Worm (Caenorhabditis elegans) whole organism, L3 larva: ENCODE results near the gene scav-4.

Source experiments
- R02D3.7 ChIP-seq: fragments of 150-350 bp; optimal IDR thresholded peaks from 2 replicates; lab custom pipeline; 2014; ENCODE audit warnings: missing biosample characterization, missing genetic modification characterization
- ZK546.5 ChIP-seq: sonication (generic microtip); optimal IDR thresholded peaks from 2 replicates; lab custom pipeline; 2017; ENCODE audit warnings: missing biosample characterization, missing genetic modification characterization
- ama-1 ChIP-seq: fragments of 150-350 bp; optimal IDR thresholded peaks from 2 replicates; lab custom pipeline; 2018
- ceh-16 ChIP-seq: sonication (generic microtip); optimal IDR thresholded peaks from 2 replicates; lab custom pipeline; 2017; ENCODE audit warnings: missing biosample characterization, missing genetic modification characterization
- ceh-82 ChIP-seq: fragments of 150-350 bp; optimal IDR thresholded peaks from 2 replicates; lab custom pipeline; 2014; ENCODE audit warnings: missing biosample characterization, missing genetic modification characterization
- ceh-9 ChIP-seq: sonication (generic microtip); optimal IDR thresholded peaks from 2 replicates; lab custom pipeline; 2018; ENCODE audit warnings: missing biosample characterization, missing genetic modification characterization
- daf-12 ChIP-seq: fragments of 150-350 bp; optimal IDR thresholded peaks from 2 replicates; lab custom pipeline; 2014; ENCODE audit warnings: missing biosample characterization, missing genetic modification reagents, missing genetic modification characterization
- egl-27 ChIP-seq: sonication (generic microtip); optimal IDR thresholded peaks from 4 replicates; lab custom pipeline; 2017; ENCODE audit warnings: missing biosample characterization, missing genetic modification reagents, missing genetic modification characterization
- egl-5 ChIP-seq: fragments of 150-350 bp; optimal IDR thresholded peaks from 2 replicates; lab custom pipeline; 2017; ENCODE audit warnings: missing biosample characterization, missing genetic modification reagents, missing genetic modification characterization, inconsistent platforms
- elt-1 ChIP-seq: fragments of 150-350 bp; optimal IDR thresholded peaks from 2 replicates; lab custom pipeline; 2014; ENCODE audit warnings: missing biosample characterization, missing genetic modification characterization
- elt-2 ChIP-seq: sonication (generic microtip); optimal IDR thresholded peaks from 2 replicates; lab custom pipeline; 2016; ENCODE audit warnings: missing genetic modification reagents, mild to moderate bottlenecking, missing genetic modification characterization, missing compliant biosample characterization
- jun-1 ChIP-seq: fragments of 150-350 bp; optimal IDR thresholded peaks from 2 replicates; lab custom pipeline; 2014; ENCODE audit warnings: missing biosample characterization, missing genetic modification reagents, missing genetic modification characterization
- lin-15B ChIP-seq: fragments of 150-350 bp; optimal IDR thresholded peaks from 2 replicates; lab custom pipeline; 2014; ENCODE audit warnings: missing biosample characterization, missing genetic modification characterization
- lin-39 ChIP-seq: fragments of 150-350 bp; optimal IDR thresholded peaks from 2 replicates; lab custom pipeline; 2018; ENCODE audit warnings: missing biosample characterization, missing genetic modification reagents, missing genetic modification characterization
- mdl-1 ChIP-seq: fragments of 150-350 bp; optimal IDR thresholded peaks from 2 replicates; lab custom pipeline; 2014; ENCODE audit warnings: missing biosample characterization, missing genetic modification characterization
- mml-1 ChIP-seq: fragments of 150-350 bp; sonication (generic microtip); optimal IDR thresholded peaks from 3 replicates; lab custom pipeline; 2014; ENCODE audit warnings: missing biosample characterization, missing genetic modification characterization
- nfya-1 ChIP-seq: sonication (generic microtip); optimal IDR thresholded peaks from 2 replicates; lab custom pipeline; 2017; ENCODE audit warnings: missing genetic modification characterization, mild to moderate bottlenecking, missing compliant biosample characterization, antibody characterized with exemption, moderate library complexity; ENCODE audit not compliant: insufficient read depth
- nhr-12 ChIP-seq: fragments of 150-350 bp; optimal IDR thresholded peaks from 2 replicates; lab custom pipeline; 2014; ENCODE audit warnings: missing biosample characterization, missing genetic modification characterization
- nhr-23 ChIP-seq: fragments of 150-350 bp; optimal IDR thresholded peaks from 2 replicates; lab custom pipeline; 2014; ENCODE audit warnings: missing biosample characterization, missing genetic modification reagents, missing genetic modification characterization
- nhr-25 ChIP-seq: sonication (generic microtip); optimal IDR thresholded peaks from 2 replicates; lab custom pipeline; 2017; ENCODE audit warnings: missing biosample characterization, missing genetic modification characterization
- nhr-43 ChIP-seq: sonication (generic microtip); optimal IDR thresholded peaks from 2 replicates; lab custom pipeline; 2016; ENCODE audit warnings: mild to moderate bottlenecking, missing genetic modification characterization, missing compliant biosample characterization; ENCODE audit not compliant: poor library complexity, severe bottlenecking
- nhr-76 ChIP-seq: fragments of 150-350 bp; sonication (generic microtip); optimal IDR thresholded peaks from 5 replicates; lab custom pipeline; 2014; ENCODE audit warnings: missing biosample characterization, missing genetic modification characterization
- pha-4 ChIP-seq: fragments of 150-350 bp; optimal IDR thresholded peaks from 2 replicates; lab custom pipeline; 2014; ENCODE audit warnings: missing biosample characterization, missing genetic modification reagents, missing genetic modification characterization
- pqm-1 ChIP-seq: fragments of 150-350 bp; optimal IDR thresholded peaks from 2 replicates; lab custom pipeline; 2017; ENCODE audit warnings: missing biosample characterization, missing genetic modification characterization, inconsistent platforms
- unc-62 ChIP-seq: fragments of 150-350 bp; sonication (generic microtip); optimal IDR thresholded peaks from 4 replicates; lab custom pipeline; 2014; ENCODE audit warnings: missing biosample characterization, missing genetic modification reagents, missing genetic modification characterization

Gene scav-4

DNA sequence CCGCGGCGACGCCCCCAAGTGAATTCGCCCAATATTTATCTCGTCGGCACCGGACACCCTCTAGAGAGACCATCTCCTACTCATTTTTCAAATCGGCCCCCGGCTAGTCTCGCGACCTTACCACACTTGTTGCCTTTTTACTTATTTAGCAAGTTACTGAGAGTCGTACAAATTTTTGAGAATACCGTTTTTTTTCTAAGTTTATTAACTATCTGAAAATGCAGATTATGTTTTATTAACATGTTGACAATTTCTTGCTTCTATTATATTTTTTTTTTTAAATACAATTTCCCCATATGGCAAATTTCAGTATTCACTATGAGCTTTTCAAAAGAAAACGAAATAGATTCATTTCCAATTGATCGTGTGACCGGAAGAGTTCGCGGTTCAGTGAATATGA is 4.8 kb upstream of the scav-4 start, which contains the start of the genes F11C1.4 and F11C1.10:
TSS of gene F11C1.4 (plus strand) at position 301 of the 400 bp plus-strand sequence.
TSS of gene F11C1.10 (plus strand) at position 309 of the 400 bp plus-strand sequence.
- TF ChIP-seq nhr-12 (tag; lab: Kevin White, UChicago) (no peak), nhr-43 (tag; lab: Kevin White, UChicago) (no peak), unc-62 (no peak), mdl-1 (tag; lab: Kevin White, UChicago) (no peak), nhr-76 (no peak), lin-15B (tag; lab: Kevin White, UChicago) (no peak)

- TF ChIP-seq jun-1 (tag; lab: Kevin White, UChicago): no peak
- TF ChIP-seq elt-2 (tag; lab: Kevin White, UChicago): peak; percentile 18
- no peak for TF ChIP-seq nfya-1 (tag; lab: Kevin White, UChicago)
- peak; percentile 6 for TF ChIP-seq pha-4 (tag; lab: Kevin White, UChicago)
- no peak for TF ChIP-seq ceh-82 (tag; lab: Kevin White, UChicago)
These were observed 4.1 kb upstream of the scav-4 start, which contains the start of gene F11C1.9 for ce11 chrX:12977451-12977850. F11C1.9 (minus strand) TSS chrX:12977551.

- no peak for TF ChIP-seq nhr-25
- no peak for TF ChIP-seq R02D3.7 (tag; lab: Kevin White, UChicago)
- no peak for TF ChIP-seq ZK546.5
- TF ChIP-seq, all 47 proteins: peak for 0
These were observed 3.0 kb upstream of the scav-4 start for ce11 chrX:12978569-12978968.

DNA sequence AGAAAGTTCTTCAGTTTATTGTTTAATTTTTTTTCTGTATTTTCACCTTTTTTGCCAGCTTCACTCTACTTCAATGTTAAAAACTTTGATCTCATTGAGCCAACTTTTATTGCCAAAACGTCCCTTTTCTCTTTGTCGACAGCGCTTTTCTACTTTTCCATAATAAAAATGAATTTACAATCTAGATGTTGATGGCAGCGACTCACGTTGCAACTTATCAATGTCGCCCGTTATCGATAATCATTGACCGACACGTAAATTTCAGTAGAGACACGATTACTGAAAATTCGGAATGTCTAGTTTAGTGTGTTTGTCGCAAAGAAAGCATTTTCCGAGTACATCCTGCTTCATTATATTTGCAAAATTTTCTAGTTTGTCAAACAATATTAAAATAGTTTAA is 1.8 kb upstream of the scav-4 start:
- TF ChIP-seq pqm-1 (tag; lab: Kevin White, UChicago) (peak; percentile 54), elt-2 (tag; lab: Kevin White, UChicago) (peak; percentile 70), nhr-43 (tag; lab: Kevin White, UChicago) (no peak)

DNA sequence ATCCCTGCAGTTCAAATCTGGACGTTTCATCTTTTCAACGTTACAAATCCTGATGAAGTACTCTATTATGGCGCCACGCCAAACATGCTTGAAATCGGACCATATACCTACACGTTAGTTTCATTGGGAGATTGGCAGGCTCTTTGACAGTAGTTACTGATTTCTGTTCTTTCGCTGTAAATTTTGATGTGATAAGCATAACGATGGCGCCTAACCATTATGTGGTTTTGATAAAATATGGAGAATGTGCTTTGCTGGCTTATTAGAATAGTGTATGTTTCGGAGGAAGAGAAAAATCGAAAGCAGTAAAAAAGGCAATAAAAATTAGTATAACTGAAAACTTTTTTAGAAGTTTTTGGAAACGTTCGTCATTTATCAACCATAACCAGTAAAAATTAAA is 1.1 kb downstream of the scav-4 start:
- TF ChIP-seq elt-2 (tag; lab: Kevin White, UChicago) (peak; percentile 77), elt-1 (tag; lab: Kevin White, UChicago) (no peak)

DNA sequence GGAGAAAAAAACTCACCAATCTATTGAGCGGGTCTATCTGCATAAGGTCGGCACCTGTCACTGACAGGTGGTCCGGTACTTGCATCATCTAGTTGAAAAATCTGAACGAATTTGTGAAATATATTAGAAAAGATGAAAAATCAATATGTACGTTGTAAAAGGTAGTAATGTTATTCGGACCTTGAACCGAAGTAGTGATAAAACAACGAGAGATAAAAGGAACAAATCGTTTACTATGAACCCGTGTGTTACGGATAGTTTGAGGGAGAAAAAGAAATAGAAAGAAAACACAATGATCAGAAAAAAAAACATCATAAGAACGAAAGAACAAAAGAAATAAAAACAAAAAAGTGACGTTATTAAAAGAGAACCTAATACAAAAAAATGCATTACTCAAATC is 5.5 kb downstream of the scav-4 start, which contains the start of gene mff-1:
TSS of gene mff-1 (minus strand) at position 101 of the 400 bp plus-strand sequence.
- TF ChIP-seq lin-15B (tag; lab: Kevin White, UChicago) (no peak), nhr-12 (tag; lab: Kevin White, UChicago) (no peak), egl-5 (tag; lab: Kevin White, UChicago) (no peak), daf-12 (no peak), ceh-9 (tag; lab: Kevin White, UChicago) (no peak), ama-1 (no peak), ceh-16 (no peak), lin-39 (tag; lab: Kevin White, UChicago) (no peak)
- TF ChIP-seq, all 47 proteins: peak for 0

DNA sequence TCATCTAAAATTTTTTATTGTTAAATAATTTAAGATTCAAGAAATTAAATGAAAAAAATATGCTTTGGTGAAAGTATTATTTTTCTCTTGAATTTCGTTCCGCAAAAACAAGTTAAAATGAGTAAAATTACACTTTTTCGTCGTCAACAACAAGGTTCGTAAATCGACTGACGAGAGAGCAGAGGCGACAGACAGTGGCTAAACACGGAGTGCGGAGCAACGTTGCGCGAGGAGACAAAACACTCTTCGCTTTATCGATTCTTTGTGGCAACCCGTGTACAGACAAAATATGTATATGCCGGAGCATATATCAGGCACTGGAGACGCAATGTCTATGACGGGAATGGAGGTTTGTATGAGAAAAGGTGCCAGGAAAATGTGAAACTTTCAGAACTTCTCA is 7.6 kb downstream of the scav-4 start, which contains the start of gene F11C1.7:
TSS of gene F11C1.7 (plus strand) at position 140 of the 400 bp plus-strand sequence.
- TF ChIP-seq ceh-82 (tag; lab: Kevin White, UChicago) (no peak), pha-4 (tag; lab: Kevin White, UChicago) (peak; percentile 50), nfya-1 (tag; lab: Kevin White, UChicago) (peak; percentile 46), egl-27 (tag; lab: Kevin White, UChicago) (no peak), pqm-1 (tag; lab: Kevin White, UChicago) (peak; percentile 9), lin-39 (tag; lab: Kevin White, UChicago) (peak; percentile 15), egl-5 (tag; lab: Kevin White, UChicago) (peak; percentile 26)

DNA sequence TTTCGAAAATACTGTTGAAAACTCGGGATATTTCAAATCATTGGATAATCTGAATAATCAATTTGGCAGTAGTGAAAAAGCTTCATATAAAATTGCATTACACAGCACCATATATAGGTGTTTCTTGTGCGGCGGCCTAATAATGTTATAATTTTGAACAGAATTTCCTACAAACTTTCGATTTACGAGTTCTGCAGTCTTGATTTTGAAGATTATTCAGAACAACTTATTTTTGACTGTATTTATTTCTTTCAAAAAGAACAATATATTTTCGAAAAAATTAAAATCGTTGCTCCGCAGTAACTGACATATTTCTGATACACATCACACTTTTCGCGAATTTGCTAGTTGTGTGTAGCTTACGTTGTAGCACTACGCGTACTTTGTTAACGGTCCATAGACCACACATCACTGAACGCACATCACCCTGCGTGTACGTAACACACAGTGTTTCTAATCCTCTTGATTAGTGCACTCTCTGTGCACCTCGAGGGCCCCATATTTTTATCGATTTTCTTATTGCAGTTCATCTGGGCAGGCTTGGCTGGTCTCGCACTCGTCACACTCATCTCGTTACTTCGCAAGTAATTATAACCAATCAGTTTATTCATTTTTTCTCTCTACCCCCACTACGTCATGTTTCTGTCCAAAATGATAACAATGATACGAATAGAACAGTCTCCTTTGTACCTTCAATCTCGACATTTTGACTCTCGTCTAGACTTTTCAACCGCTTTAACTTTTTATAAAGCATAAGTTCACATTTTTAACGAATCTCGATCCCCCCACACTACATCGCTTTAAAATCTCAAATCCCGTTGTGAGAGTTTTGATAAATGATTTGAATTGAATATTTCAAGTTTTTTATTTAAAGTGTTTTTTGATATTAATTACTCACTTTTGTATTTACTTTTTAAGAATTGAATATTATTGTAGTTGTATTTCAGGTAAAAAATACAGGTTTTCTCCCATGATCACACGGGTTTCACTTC is 9.2 kb downstream of the scav-4 start, which contains the start of the genes F11C1.1 and vwa-8:
TSS of gene F11C1.1 (minus strand) at position 51 of the 992 bp plus-strand sequence.
TSS of gene vwa-8 (plus strand) at position 942 of the 992 bp plus-strand sequence.
- TF ChIP-seq elt-2 (tag; lab: Kevin White, UChicago): peak; percentile 65
- TF ChIP-seq pqm-1 (tag; lab: Kevin White, UChicago): no peak
- no peak for TF ChIP-seq nhr-23 (tag; lab: Kevin White, UChicago)
- no peak for TF ChIP-seq ceh-16
- TF ChIP-seq nhr-43 (tag; lab: Kevin White, UChicago): peak; percentile 20
- TF ChIP-seq mml-1 (tag; lab: Kevin White, UChicago): no peak
- TF ChIP-seq lin-15B (tag; lab: Kevin White, UChicago): no peak
